Worm (Caenorhabditis elegans) whole organism, L4/young adult: ENCODE data around the gene fbxb-30.
"Not testable (repeated sequence)": the region's sequence is repeated elsewhere in the genome, so short reads cannot be mapped to it uniquely, and the experiment has no call there.

Experiments used
- W03F9.2 ChIP-seq: fragments of 150-350 bp; optimal IDR thresholded peaks from 2 replicates; lab custom pipeline; 2014; ENCODE audit warnings: missing biosample characterization, missing genetic modification characterization
- dao-5 ChIP-seq: sonication (generic microtip); optimal IDR thresholded peaks from 2 replicates; lab custom pipeline; 2016; ENCODE audit warnings: missing genotype, missing genetic modification characterization, moderate library complexity, missing compliant biosample characterization
- him-1 ChIP-seq: sonication (generic microtip); optimal IDR thresholded peaks from 2 replicates; lab custom pipeline; 2016; ENCODE audit warnings: missing genotype, missing genetic modification reagents, missing genetic modification characterization, missing compliant biosample characterization

- TF ChIP-seq him-1, dao-5, W03F9.2 (tag; lab: Kevin White, UChicago): not testable (repeated sequence)
These were observed 42.7 kb upstream of the fbxb-30 start, which contains the start of gene fbxb-45 for ce11 chrII:1043932-1044331.
